Worm (Caenorhabditis elegans): ENCODE measurements around the gene zipt-2.2.

zipt-2.2 gene

DNA sequence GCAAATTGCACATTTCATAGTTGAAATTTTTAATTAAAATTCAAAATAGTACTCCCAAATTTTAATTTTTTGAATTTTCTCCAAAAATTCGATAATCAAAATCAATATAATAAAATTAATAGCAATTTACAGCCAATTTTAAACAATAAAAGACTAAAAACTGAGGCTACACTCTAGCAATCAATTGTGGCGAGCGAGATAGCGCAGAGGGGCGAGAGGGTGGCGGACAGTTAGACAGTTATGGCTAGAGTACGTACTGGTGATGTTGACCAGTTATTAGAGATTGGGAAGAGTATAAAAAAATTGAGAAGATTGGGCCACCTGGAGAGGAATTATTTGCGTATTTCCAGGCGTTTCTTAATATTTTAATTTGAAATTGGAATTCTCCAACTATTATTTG is 42.5 kb upstream of the zipt-2.2 start, which contains the start of gene nhr-78 (continued):
- TF ChIP-seq lsy-2 (tag; optimal IDR thresholded peaks at IDR 0.05): peak; percentile 31 to 45
- no peak for TF ChIP-seq nhr-11 (tag; optimal IDR thresholded peaks at IDR 0.05)
- peak; percentile 8 for TF ChIP-seq unc-86 (tag; optimal IDR thresholded peaks at IDR 0.05)
- no peak for TF ChIP-seq snpc-4 (tag; optimal IDR thresholded peaks at IDR 0.05)
- TF ChIP-seq dpl-1 (GFP tag; optimal IDR thresholded peaks at IDR 0.05): peak in 2 of 3 experiments; percentile 23 to 24
- no peak for TF ChIP-seq ceh-90 (tag; optimal IDR thresholded peaks at IDR 0.05)
- no peak for TF ChIP-seq nhr-237 (tag; optimal IDR thresholded peaks at IDR 0.05)
- TF ChIP-seq lin-39 (tag; optimal IDR thresholded peaks at IDR 0.05): no peak
- TF ChIP-seq unc-30 (tag; optimal IDR thresholded peaks at IDR 0.05): no peak
- no peak for TF ChIP-seq C16A3.4 (tag; optimal IDR thresholded peaks at IDR 0.05)

DNA sequence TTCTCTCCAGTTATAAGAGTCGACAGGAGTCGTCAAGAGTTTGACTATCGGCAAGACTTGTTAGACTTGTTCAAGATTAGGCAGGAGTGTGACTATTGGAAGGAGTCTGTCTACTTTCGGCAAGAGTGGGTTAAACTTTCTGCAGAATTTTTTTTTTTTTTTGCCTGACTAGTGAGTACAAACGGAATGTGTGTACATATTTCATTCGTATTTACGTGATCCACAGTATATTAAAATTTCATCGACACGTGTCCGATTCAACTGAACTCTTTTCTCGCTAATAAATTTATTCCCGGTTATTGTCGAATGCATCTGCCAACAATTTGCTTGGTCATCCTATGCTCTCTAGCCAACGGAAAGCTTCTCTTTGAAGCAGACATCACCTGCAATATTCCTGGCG is 37.0 kb upstream of the zipt-2.2 start, which contains the start of gene F36A4.1:
F36A4.1 (plus strand) TSS at position 301 of the 400 bp plus-strand sequence.
- no peak for TF ChIP-seq sox-4 (tag; optimal IDR thresholded peaks at IDR 0.05)
- TF ChIP-seq unc-30 (tag; optimal IDR thresholded peaks at IDR 0.05): no peak
- TF ChIP-seq fkh-8 (tag; optimal IDR thresholded peaks at IDR 0.05): no peak
- peak; percentile 31 for TF ChIP-seq nhr-85 (tag)
- TF ChIP-seq unc-62 (GFP tag; optimal IDR thresholded peaks at IDR 0.05): no peak
- no peak for TF ChIP-seq grh-1 (GFP tag; IDR thresholded peaks at IDR 0.05)
- TF ChIP-seq blmp-1 (tag; optimal IDR thresholded peaks at IDR 0.05): no peak
- no peak for TF ChIP-seq lin-35 (GFP tag; optimal IDR thresholded peaks at IDR 0.05)
- TF ChIP-seq unc-86 (tag; optimal IDR thresholded peaks at IDR 0.05): no peak

DNA sequence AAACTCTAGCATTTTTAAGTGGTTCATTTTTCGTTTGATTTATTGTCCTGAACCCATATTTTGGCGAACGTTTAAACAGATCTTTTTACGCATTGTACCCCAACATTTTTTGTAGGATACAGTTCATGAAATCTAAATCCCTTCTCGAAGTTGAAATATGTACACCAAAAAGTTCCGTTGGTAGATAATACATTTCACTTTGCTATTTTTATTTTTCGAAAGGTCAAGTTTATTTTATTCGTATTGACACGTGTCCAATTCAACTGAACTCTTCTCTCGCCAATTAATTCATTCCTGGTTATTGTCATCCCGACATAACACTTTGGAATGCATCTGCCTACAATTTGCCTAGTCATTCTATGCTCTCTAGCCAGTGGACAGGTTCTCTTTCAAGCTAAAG is 35.8 kb upstream of the zipt-2.2 start, which contains the start of gene F36A4.2:
F36A4.2 (plus strand) TSS at position 301 of the 400 bp plus-strand sequence.
- TF ChIP-seq ceh-63 (GFP tag; optimal IDR thresholded peaks at IDR 0.05) (no peak), xbp-1 (tag; optimal IDR thresholded peaks at IDR 0.05) (no peak), nhr-77 (tag; optimal IDR thresholded peaks at IDR 0.05) (no peak), unc-130 (tag; optimal IDR thresholded peaks at IDR 0.05) (no peak)

- TF ChIP-seq unc-62 (GFP tag; optimal IDR thresholded peaks at IDR 0.05): no peak
- TF ChIP-seq unc-98 (GFP tag; IDR thresholded peaks at IDR 0.05): no peak
- TF ChIP-seq unc-86 (tag; optimal IDR thresholded peaks at IDR 0.05): no peak
- TF ChIP-seq ama-1 (optimal IDR thresholded peaks at IDR 0.05): no peak
- no peak for TF ChIP-seq snu-23 (GFP tag; optimal IDR thresholded peaks at IDR 0.05)
- no peak for TF ChIP-seq hlh-4 (tag; optimal IDR thresholded peaks at IDR 0.05)
- TF ChIP-seq C34B4.2 (tag; optimal IDR thresholded peaks at IDR 0.05): no peak
- TF ChIP-seq nhr-11 (tag; optimal IDR thresholded peaks at IDR 0.05): no peak
These were observed 34.1 kb upstream of the zipt-2.2 start, which contains the start of gene F36A4.3 for ce11 chrIV:4269308-4269707. Gene F36A4.3 (plus strand): TSS chrIV:4269608.

DNA sequence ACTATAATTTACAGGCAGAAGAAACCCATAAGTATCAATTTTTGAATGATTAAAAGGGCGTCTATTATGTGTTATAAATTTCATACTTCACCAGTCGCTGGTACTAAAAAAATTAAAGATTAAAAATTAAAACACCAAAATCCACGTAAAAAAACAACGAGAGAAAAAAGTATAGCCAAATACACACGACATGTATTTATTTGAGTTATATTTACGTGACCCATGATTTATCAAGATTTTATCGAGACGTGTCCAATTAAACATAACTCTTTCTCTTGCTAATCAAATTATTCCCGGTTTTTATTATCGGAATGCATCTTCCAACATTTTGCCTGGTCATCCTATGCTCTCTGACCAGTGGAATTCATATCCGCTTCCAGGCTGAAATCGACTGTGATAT is 32.2 kb upstream of the zipt-2.2 start, which contains the start of gene F36A4.4:
F36A4.4 (plus strand) TSS at position 301 of the 400 bp plus-strand sequence.
- TF ChIP-seq ceh-63 (GFP tag; optimal IDR thresholded peaks at IDR 0.05) (no peak), aly-2 (tag; optimal IDR thresholded peaks at IDR 0.05) (no peak), alr-1 (tag; optimal IDR thresholded peaks at IDR 0.05; ENCODE audit: borderline replicate concordance) (no peak), C04F5.9 (tag; optimal IDR thresholded peaks at IDR 0.05) (no peak), mab-9 (GFP tag; IDR thresholded peaks at IDR 0.05) (no peak), lsy-2 (tag; optimal IDR thresholded peaks at IDR 0.05) (no peak), nhr-77 (tag; optimal IDR thresholded peaks at IDR 0.05) (no peak), lin-39 (tag; optimal IDR thresholded peaks at IDR 0.05) (no peak)

- TF ChIP-seq zag-1 (tag; optimal IDR thresholded peaks at IDR 0.05): no peak
- TF ChIP-seq ztf-4 (tag; optimal IDR thresholded peaks at IDR 0.05): no peak
- TF ChIP-seq nhr-85 (tag): peak; percentile 37
- peak; percentile 63 for TF ChIP-seq snpc-4 (tag; optimal IDR thresholded peaks at IDR 0.05)
- no peak for TF ChIP-seq nhr-12 (tag; optimal IDR thresholded peaks at IDR 0.05)
- no peak for TF ChIP-seq nhr-77 (tag; optimal IDR thresholded peaks at IDR 0.05)
- no peak for TF ChIP-seq ama-1 (optimal IDR thresholded peaks at IDR 0.05)
- no peak for TF ChIP-seq egl-27 (tag; optimal IDR thresholded peaks at IDR 0.05)
- TF ChIP-seq dsc-1 (tag; optimal IDR thresholded peaks at IDR 0.05): no peak
- no peak for TF ChIP-seq ceh-8 (GFP tag; optimal IDR thresholded peaks at IDR 0.05)
- no peak for TF ChIP-seq nhr-47 (tag; optimal IDR thresholded peaks at IDR 0.05)
- TF ChIP-seq ets-5 (GFP tag; IDR thresholded peaks at IDR 0.05): no peak
These were observed 30.8 kb upstream of the zipt-2.2 start for ce11 chrIV:4265951-4266350.
